Worm (Caenorhabditis elegans): ENCODE measurements around the gene fbn-1.

DNA sequence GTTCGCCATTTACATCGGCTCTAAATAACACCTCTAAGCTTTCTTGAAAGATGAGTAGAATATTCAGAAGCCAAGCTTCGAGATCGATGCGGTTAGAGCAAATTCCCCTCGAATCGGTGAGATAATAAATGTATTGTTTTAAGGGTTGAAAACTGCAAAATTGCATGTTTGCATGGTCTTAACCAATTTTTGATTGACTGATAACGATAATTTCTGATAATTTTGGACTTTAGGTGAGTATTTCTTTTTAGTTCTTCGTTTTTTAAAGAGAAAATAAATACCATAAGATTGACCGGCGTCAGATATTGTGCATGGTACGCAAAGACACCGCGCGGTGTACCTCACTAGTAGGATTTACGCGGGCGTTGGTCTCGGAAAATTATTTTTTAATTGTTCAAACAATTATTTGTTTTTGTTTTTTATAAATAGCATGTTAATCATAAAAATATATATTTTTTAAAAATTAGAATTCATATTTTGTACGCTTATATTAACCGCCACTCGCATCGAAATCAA, 41.0 kb upstream of the fbn-1 start, which contains the start of gene cup-5:
- TF ChIP-seq nhr-237 (tag; optimal IDR thresholded peaks at IDR 0.05) (no peak), ceh-82 (tag; optimal IDR thresholded peaks at IDR 0.05) (no peak), fos-1 (tag; optimal IDR thresholded peaks at IDR 0.05) (no peak), ztf-11 (tag; optimal IDR thresholded peaks at IDR 0.05) (no peak), nhr-11 (tag; optimal IDR thresholded peaks at IDR 0.05) (no peak), egl-27 (tag; optimal IDR thresholded peaks at IDR 0.05) (no peak), zag-1 (tag; optimal IDR thresholded peaks at IDR 0.05) (no peak), elt-3 (tag; optimal IDR thresholded peaks at IDR 0.05) (no peak), lin-13 (GFP tag; optimal IDR thresholded peaks at IDR 0.05) (no peak), mdl-1 (tag; optimal IDR thresholded peaks at IDR 0.05) (no peak), sem-4 (tag; optimal IDR thresholded peaks at IDR 0.05) (no peak), unc-55 (GFP tag; optimal IDR thresholded peaks at IDR 0.05) (no peak)

Data from whole organism, L2 larva.